Worm (Caenorhabditis elegans) whole organism, young adult: ENCODE data around the gene lgc-43.

Experiments used
- D2030.7 ChIP-seq: fragments of 200-800 bp; sonication (Bioruptor generic); IDR thresholded peaks from 2 replicates; pipeline ENCODE4 v1.3.6; 2022; ENCODE audit warnings: missing genetic modification reagents, missing genetic modification characterization, missing compliant biosample characterization
- K12H6.12 ChIP-seq: fragments of 200-800 bp; sonication (Bioruptor generic); optimal IDR thresholded peaks from 2 replicates; lab custom pipeline; 2018; ENCODE audit warnings: mild to moderate bottlenecking, missing genetic modification characterization, missing compliant biosample characterization
- ama-1 ChIP-seq, 3 experiments: fragments of 150-350 bp in 1 of 3; sonication (generic microtip) in 2 of 3; optimal IDR thresholded peaks; 2 replicates each; lab custom pipeline; 2014 to 2018; ENCODE audit warnings: missing biosample characterization in 2 of 3, missing genetic modification characterization in 2 of 3, missing genetic modification reagents in 2 of 3
- aptf-3 ChIP-seq: fragments of 200-800 bp; sonication (Bioruptor generic); IDR thresholded peaks from 2 replicates; pipeline ENCODE4 v1.3.6; 2022; ENCODE audit warnings: missing genetic modification characterization, missing compliant biosample characterization
- ekl-4 ChIP-seq: fragments of 200-800 bp; sonication (Bioruptor generic); IDR thresholded peaks from 2 replicates; pipeline ENCODE4 v1.3.6; 2022; ENCODE audit warnings: missing genetic modification reagents, missing genetic modification characterization, missing compliant biosample characterization
- him-1 ChIP-seq: sonication (generic microtip); optimal IDR thresholded peaks from 2 replicates; lab custom pipeline; 2016; ENCODE audit warnings: missing genotype, missing genetic modification reagents, missing genetic modification characterization, missing compliant biosample characterization
- hlh-26 ChIP-seq: fragments of 200-800 bp; sonication (Bioruptor generic); conservative IDR thresholded peaks from 2 replicates; pipeline ENCODE4 v1.3.6; 2022; ENCODE audit warnings: missing genetic modification reagents, missing genetic modification characterization, missing compliant biosample characterization
- madf-8 ChIP-seq: fragments of 200-800 bp; sonication (Bioruptor generic); conservative IDR thresholded peaks from 2 replicates; pipeline ENCODE4 v1.3.6; 2022; ENCODE audit warnings: missing genetic modification reagents, missing genetic modification characterization, missing compliant biosample characterization
- nfya-1 ChIP-seq: sonication (generic microtip); optimal IDR thresholded peaks from 2 replicates; lab custom pipeline; 2017; ENCODE audit warnings: antibody characterized with exemption, missing compliant biosample characterization, missing genetic modification characterization, borderline replicate concordance; ENCODE audit not compliant: insufficient read depth
- repo-1 ChIP-seq: sonication (generic microtip); optimal IDR thresholded peaks from 2 replicates; lab custom pipeline; 2017; ENCODE audit warnings: mild to moderate bottlenecking, missing genetic modification characterization, missing compliant biosample characterization
- ztf-25 ChIP-seq: fragments of 200-800 bp; sonication (Bioruptor generic); IDR thresholded peaks from 2 replicates; pipeline ENCODE4 v1.3.6; 2022; ENCODE audit warnings: missing genetic modification reagents, missing genetic modification characterization, missing compliant biosample characterization

ce11 chrIV:10617099-10617498 is 38.6 kb downstream of the lgc-43 start:
- no peak for TF ChIP-seq ekl-4
- TF ChIP-seq ztf-25 (GFP tag; lab: Robert Waterston, UW) = no peak
- no peak for TF ChIP-seq ama-1 (optimal IDR thresholded peaks at IDR 0.05; lab: Kevin White, UChicago)
- no peak for TF ChIP-seq ama-1 (GFP tag; optimal IDR thresholded peaks at IDR 0.05; lab: Kevin White, UChicago)
- no peak for TF ChIP-seq madf-8 (GFP tag; lab: Robert Waterston, UW)
- no peak for TF ChIP-seq aptf-3 (GFP tag; lab: Robert Waterston, UW)
- no peak for TF ChIP-seq K12H6.12
- TF ChIP-seq hlh-26 (GFP tag; lab: Robert Waterston, UW) = no peak
- no peak for TF ChIP-seq nfya-1 (tag; lab: Kevin White, UChicago)
- no peak for TF ChIP-seq repo-1 (tag; lab: Kevin White, UChicago)
- no peak for TF ChIP-seq D2030.7 (GFP tag; lab: Robert Waterston, UW)
- TF ChIP-seq him-1 (tag; lab: Kevin White, UChicago) = no peak
